Worm (Caenorhabditis elegans) whole organism, L4/young adult: Measurements from ENCODE around the gene R08A2.9.
"Not testable (repeated sequence)": the region's sequence is repeated elsewhere in the genome, so short reads cannot be mapped to it uniquely, and the experiment has no call there.

ENCODE experiments used
- W03F9.2 ChIP-seq: fragments of 150-350 bp; optimal IDR thresholded peaks from 2 replicates; lab custom pipeline; 2014; ENCODE audit warnings: missing biosample characterization, missing genetic modification characterization
- dao-5 ChIP-seq: sonication (generic microtip); optimal IDR thresholded peaks from 2 replicates; lab custom pipeline; 2016; ENCODE audit warnings: missing genotype, missing genetic modification characterization, moderate library complexity, missing compliant biosample characterization
- him-1 ChIP-seq: sonication (generic microtip); optimal IDR thresholded peaks from 2 replicates; lab custom pipeline; 2016; ENCODE audit warnings: missing genotype, missing genetic modification reagents, missing genetic modification characterization, missing compliant biosample characterization

The R08A2.9 gene

DNA sequence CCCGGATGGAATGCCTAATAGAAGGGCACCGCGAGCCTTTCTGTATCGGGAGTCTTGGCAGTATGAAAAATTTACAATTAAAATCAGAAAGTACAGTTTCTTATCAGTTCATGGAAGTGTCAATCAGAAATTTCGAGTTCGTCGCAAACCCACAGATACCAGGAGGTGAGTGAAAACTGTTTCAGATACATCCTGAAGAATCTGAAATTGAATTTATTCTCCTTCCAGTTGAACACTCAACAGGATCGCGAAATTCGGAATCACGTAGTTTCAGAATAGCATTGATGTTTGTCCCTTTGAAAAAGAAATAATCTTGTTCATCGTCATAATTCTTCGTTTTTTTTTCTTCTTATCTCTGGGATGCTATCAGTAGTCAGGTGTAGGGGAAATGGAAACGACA lies 8.1 kb downstream of the R08A2.9 start, which contains the start of gene fbxa-147:
fbxa-147 (plus strand) TSS at position 386 of the 400 bp plus-strand sequence.
- TF ChIP-seq him-1 (no peak), W03F9.2 (tag; lab: Kevin White, UChicago) (no peak), dao-5 (no peak)

DNA sequence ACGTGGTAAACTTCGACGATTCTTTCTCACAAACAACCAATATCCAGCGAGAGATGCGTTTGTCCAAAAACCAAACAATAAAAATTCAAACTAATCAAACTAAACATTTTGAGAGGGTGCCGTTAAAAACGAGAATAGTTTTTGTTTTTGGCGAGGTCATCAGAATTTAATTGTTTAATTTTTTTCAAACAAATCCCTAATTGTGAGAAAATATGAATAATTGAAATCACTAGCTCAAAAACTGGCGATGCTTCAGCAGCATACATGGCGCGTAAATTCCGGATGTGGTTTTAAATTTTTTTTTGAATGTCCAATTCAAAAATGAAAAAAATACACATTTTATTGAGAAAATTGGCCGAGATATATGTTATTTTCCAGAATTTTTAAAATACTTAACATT lies 11.4 kb downstream of the R08A2.9 start, which contains the start of gene R08A2.1:
R08A2.1 (minus strand) TSS at position 101 of the 400 bp plus-strand sequence.
- no peak for TF ChIP-seq dao-5
- TF ChIP-seq him-1: no peak
- TF ChIP-seq W03F9.2 (tag; lab: Kevin White, UChicago): no peak

DNA sequence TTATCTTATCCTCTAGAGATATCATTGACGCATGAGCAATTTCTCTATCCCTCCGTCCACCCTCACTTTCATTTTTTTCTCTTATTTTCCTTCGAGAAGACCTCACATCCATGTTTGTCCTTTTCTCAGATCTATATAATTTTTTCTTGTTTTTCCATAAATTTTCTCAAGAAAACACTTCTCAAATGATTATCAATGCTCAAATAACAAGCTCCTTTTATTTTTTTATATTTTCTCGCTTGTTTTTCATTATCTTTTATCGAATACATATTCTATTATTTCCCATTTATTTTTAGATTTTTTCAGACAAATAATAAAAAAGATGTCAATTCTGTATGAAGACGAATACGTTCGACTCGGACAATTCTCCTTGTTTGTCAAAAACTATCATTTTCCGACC lies 15.0 kb downstream of the R08A2.9 start, which contains the start of gene R08A2.7:
R08A2.7 (plus strand) TSS at position 301 of the 400 bp plus-strand sequence.
- TF ChIP-seq W03F9.2 (tag; lab: Kevin White, UChicago) (no peak), him-1 (no peak)

DNA sequence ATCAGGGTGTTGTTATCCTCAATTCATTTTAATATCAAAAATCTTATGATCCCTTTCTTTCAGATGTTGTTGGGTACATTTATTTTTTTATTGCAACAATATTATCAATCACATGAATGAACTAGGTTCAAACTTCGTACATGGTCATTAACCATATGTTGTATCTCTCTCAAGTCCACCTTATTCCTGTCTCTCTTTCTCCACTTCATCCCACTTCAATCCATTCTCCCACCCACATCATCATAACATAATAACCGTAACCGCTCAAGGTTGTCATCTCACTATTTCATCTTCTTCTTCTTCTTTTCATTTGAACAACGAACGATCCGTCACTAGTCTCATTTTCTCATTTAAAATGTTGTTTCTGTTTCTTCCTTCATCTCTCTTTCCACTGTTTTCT lies 17.4 kb downstream of the R08A2.9 start:
- TF ChIP-seq dao-5 (no peak), W03F9.2 (tag; lab: Kevin White, UChicago) (no peak), him-1 (no peak)

DNA sequence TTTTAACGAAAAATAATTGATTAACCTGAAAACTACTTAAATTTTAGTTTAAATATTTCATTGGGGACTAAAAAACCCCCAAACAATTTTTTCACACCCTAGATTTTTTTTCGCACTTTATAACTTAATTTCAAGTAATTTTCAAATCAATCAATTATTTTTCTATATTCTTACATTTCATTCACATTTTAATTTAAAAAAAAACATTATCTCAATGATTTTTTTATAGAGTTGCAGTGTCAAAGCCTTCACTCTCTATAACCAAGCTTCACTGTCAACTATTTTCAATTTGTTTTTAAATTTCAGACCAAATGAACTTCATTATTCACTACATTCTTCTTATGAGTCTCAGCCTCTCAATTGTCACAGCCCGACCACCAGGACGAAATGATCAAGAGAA lies 18.5 kb downstream of the R08A2.9 start, which contains the start of gene Y50E8A.1:
Y50E8A.1 (plus strand) TSS at position 301 of the 400 bp plus-strand sequence.
- TF ChIP-seq W03F9.2 (tag; lab: Kevin White, UChicago) (no peak), him-1 (no peak), dao-5 (no peak)

DNA sequence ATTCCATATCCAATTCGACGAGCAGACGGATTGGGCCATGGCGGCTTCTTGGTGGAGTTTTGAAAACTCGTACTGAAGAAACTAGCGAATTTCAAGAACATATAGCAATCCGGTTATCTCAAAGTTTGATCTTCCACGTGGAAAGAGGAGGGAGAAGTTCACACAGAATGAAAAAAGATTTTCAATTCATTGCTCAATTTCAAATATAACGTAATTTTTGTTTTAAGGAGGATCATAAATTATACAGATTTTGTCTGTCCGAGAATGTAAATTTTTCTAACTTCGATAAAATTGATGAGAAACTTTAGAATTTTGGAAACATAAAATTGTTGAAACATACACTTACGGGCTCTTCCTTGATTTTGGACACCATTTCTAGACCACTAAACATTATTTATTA lies 20.7 kb downstream of the R08A2.9 start, which contains the start of gene Y50E8A.2:
Y50E8A.2 (minus strand) TSS at position 101 of the 400 bp plus-strand sequence.
- no peak for TF ChIP-seq W03F9.2 (tag; lab: Kevin White, UChicago)
- TF ChIP-seq him-1: no peak
- no peak for TF ChIP-seq dao-5

DNA sequence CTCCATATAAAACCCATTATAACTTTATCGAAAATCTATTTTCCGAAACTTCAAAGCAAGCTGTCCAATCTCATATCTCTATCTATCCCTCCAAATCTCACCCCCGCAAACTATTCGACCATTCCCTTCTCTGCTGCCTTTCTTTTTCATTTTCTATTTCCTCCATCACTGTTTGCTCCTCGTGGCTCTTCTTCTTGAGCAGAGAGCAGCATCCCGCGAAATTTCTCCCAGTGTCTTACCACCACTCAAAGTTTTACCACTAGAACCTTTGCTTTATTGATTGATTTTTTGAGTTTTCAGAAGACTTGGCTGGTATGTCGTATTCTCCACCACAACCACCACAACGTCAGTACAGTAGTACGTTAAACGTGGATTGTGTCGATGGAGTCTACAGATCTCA lies 21.3 kb downstream of the R08A2.9 start, which contains the start of gene oig-3:
oig-3 (plus strand) TSS at position 301 of the 400 bp plus-strand sequence.
- no peak for TF ChIP-seq him-1
- no peak for TF ChIP-seq W03F9.2 (tag; lab: Kevin White, UChicago)

DNA sequence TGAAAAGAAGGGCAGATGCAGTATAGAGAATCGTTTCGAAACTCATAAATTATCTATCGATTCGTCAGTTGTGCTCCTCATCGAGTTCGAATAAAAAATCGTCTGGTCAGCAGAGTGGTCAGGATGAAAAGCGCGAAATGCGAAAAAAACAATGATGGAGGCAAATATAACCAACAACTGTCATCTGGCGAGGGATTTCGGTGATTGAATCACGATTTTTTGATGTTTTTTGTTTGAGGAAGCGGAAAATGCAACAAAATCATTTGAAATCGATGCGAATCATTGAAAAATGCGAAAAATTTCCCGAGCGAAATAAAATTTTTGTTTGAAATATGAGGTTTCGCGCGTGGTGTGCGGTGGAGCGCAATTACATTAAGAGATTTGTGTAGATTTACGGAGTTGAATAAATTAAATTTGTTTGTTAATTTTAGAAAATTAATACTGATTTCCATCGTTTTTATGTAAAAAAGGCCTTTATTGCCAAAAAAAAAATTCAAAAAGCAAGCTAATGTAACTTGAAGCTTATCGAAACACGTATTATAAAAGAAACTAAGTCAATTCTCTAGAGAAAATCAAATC lies 26.2 kb downstream of the R08A2.9 start, which contains the start of gene unc-61:
unc-61 (minus strand) TSS at position 51 of the 579 bp plus-strand sequence.
- TF ChIP-seq W03F9.2 (tag; lab: Kevin White, UChicago): no peak
- TF ChIP-seq dao-5: no peak
- TF ChIP-seq him-1: no peak

DNA sequence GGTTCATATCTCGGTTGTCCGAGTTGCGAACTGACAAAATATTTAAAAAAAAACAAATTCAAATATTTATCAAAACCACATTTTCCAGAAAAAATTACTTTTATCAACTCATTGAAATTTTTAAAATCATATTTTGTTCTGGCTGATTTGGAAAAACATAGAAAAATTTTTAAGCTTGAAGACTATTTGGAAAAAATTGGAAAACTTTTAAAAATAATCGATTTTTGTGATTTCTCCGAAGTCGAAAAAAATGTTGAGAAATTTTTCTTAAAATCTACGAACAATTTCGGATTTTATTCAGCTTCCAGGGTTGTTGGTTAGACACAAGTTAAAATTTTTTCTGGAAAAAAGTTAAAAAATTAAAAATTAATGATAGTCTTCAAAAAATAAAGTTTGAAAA lies 28.8 kb downstream of the R08A2.9 start, which contains the start of gene Y50E8A.5:
Y50E8A.5 (minus strand) TSS at position 101 of the 400 bp plus-strand sequence.
- TF ChIP-seq him-1 (no peak), W03F9.2 (tag; lab: Kevin White, UChicago) (no peak), dao-5 (no peak)

DNA sequence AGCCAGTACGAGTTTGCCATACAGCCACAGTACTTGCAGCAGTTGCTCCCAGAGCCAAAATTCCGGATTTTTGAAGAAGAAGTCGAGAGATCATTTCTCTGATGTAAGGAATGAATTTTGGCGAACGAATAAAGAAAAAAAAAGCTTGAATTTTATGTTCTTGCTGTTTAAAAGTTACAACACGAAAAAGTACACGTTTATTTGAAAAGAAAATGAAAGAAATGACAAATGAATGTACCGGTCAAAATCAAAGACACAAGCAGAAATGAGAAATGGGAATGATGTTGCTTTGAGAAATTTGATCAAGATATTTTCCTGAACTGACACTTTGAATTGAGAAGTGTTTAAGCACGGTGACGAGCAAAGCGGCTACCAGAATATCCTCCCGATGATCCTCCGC lies 33.2 kb downstream of the R08A2.9 start, which contains the start of gene Y50E8A.6:
Y50E8A.6 (minus strand) TSS at position 101 of the 400 bp plus-strand sequence.
- TF ChIP-seq him-1 (no peak), dao-5 (no peak), W03F9.2 (tag; lab: Kevin White, UChicago) (no peak)

DNA sequence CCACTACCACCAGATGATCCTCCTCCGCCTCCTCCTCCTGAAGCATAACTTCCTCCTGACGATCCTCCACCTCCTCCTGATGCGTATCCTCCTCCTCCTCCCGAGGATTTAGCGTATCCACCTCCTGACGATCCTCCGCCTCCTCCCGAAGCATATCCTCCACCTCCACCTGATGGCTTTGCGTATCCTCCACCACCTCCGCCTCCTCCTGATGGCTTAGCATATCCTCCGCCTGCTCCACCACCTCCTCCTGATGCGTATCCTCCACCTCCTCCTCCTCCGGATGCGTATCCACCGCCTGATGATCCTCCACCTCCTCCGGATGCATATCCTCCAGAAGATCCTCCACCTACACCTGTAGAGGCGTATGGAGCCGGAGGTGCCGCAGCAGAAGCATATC lies 36.8 kb downstream of the R08A2.9 start:
- TF ChIP-seq him-1 (no peak), dao-5 (no peak), W03F9.2 (tag; lab: Kevin White, UChicago) (no peak)

DNA sequence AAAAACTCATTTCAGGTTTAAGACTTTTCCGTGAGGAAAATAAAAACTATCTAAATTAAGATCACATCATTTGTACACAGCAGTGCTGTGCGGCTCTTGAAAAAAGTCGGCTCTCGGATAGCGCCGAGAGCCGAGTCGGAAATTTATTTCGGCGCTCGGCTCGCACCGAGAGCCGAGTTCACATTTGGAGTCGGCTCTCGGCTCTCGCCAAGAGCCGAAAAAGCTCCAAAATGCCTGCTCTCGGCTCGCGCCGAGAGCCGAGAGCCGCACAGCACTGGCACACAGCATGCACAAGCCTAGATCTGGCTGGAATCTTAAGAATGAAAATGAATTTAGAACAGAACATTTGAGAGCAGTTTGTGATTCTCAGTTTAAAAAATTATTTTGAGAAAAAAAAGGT lies 38.9 kb downstream of the R08A2.9 start:
- TF ChIP-seq W03F9.2 (tag; lab: Kevin White, UChicago): no peak
- no peak for TF ChIP-seq dao-5
- no peak for TF ChIP-seq him-1

DNA sequence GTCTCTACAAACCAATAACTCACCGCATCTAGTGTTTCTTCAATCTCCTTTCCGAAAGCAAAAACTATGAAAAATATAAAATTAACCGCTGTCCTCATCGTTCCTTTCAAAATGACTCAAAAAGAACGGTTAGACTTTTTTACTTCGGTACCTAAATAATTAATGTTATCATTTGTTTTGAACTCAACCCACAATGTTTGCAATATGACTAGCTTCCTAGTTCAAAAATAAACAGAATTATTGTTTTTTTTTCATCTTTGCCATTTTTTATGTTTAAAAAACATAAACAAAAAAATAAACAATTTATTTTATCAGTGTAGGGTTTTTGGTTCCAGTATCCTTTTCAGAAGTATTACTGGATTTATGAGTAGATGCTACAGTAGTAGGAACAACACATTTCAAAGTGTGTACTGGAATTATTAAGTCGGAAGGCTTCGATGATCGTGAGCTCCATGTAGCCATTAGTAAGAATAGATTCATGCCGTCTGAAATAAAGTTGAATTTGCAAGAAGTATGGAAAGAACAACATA lies 40.6 kb downstream of the R08A2.9 start, which contains the start of the genes lipl-8 and Y50E8A.22:
lipl-8 (minus strand) TSS at position 101 of the 530 bp plus-strand sequence.
Y50E8A.22 (minus strand) TSS at position 480 of the 530 bp plus-strand sequence.
- TF ChIP-seq dao-5 (no peak), W03F9.2 (tag; lab: Kevin White, UChicago) (no peak), him-1 (no peak)

DNA sequence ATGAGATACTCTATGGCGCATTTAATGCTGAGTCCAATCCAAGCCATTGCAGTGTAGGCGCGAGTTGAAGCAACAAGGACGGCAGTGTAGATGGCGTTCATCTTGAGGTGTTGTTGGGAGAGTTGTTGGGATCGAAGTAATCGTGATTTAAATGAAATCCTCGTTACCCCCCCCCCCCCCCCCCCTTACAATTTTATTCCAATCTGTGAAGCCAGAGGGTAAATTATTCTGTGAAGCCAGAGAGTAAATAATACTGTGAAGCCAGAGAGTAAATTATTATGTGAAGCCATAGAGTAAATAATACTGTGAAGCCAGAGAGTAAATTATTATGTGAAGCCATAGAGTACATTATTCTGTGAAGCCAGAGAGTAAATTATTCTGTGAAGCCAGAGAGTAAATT lies 42.3 kb downstream of the R08A2.9 start, which contains the start of gene nspa-10:
nspa-10 (minus strand) TSS at position 101 of the 400 bp plus-strand sequence.
- TF ChIP-seq him-1; W03F9.2 (tag; lab: Kevin White, UChicago); dao-5: not testable (repeated sequence)
